Fruit fly (Drosophila melanogaster) whole organism, embryonic: Measurements from ENCODE around the gene Klp61F.

Experiments used
- CG11247 ChIP-seq: fragments of 200-800 bp; sonication (Bioruptor generic); IDR thresholded peaks from 2 replicates; pipeline ENCODE4 v1.3.6; 2022; ENCODE audit warnings: missing biosample characterization, missing genetic modification characterization
- CG8478 ChIP-seq: fragments of >200 bp; optimal IDR thresholded peaks from 2 replicates; lab custom pipeline; 2018
- Dp ChIP-seq: fragments of 200-800 bp; sonication (Bioruptor generic); optimal IDR thresholded peaks from 2 replicates; lab custom pipeline; 2018; ENCODE audit warnings: missing biosample characterization, mild to moderate bottlenecking, missing genetic modification characterization, moderate library complexity
- Mrtf ChIP-seq: fragments of 200-800 bp; sonication (Bioruptor generic); IDR thresholded peaks from 3 replicates; pipeline ENCODE4 v1.3.6; 2022; ENCODE audit warnings: missing biosample characterization, missing genetic modification characterization
- psq ChIP-seq: fragments of 200-800 bp; sonication (Bioruptor generic); optimal IDR thresholded peaks from 2 replicates; lab custom pipeline; 2017; ENCODE audit warnings: missing biosample characterization, missing genetic modification characterization
- sob ChIP-seq: fragments of 200-800 bp; sonication (Bioruptor generic); IDR thresholded peaks from 2 replicates; pipeline ENCODE4 v1.3.6; 2022; ENCODE audit warnings: missing biosample characterization, missing genetic modification characterization

dm6 chr3L:1212571-1212970 is 33.1 kb downstream of the Klp61F start, which contains the start of gene LysE:
- no peak for TF ChIP-seq Dp
- TF ChIP-seq CG8478 = no peak
- TF ChIP-seq CG11247 (GFP tag; lab: Robert Waterston, UW) = no peak
- no peak for TF ChIP-seq sob (GFP tag; lab: Robert Waterston, UW)
- no peak for TF ChIP-seq Mrtf (GFP tag; lab: Robert Waterston, UW)
- TF ChIP-seq psq (GFP tag; lab: Kevin White, UChicago) = no peak
